Worm (Caenorhabditis elegans) whole organism, L4 larva: ENCODE measurements around the gene emg-1.

Experiments used
- Y48G9A.11 ChIP-seq: fragments of 200-800 bp; sonication (Bioruptor generic); IDR thresholded peaks from 2 replicates; pipeline ENCODE4 v1.3.6; 2022; ENCODE audit warnings: missing genetic modification reagents, missing genetic modification characterization, missing compliant biosample characterization
- ama-1 ChIP-seq: fragments of 150-350 bp; optimal IDR thresholded peaks from 2 replicates; lab custom pipeline; 2014; ENCODE audit warnings: inconsistent platforms, mixed read lengths
- gei-8 ChIP-seq: fragments of 200-800 bp; sonication (Bioruptor generic); optimal IDR thresholded peaks from 2 replicates; lab custom pipeline; 2018; ENCODE audit warnings: mild to moderate bottlenecking, missing genetic modification characterization, missing compliant biosample characterization
- lin-13 ChIP-seq: fragments of 150-350 bp; optimal IDR thresholded peaks from 2 replicates; lab custom pipeline; 2014; ENCODE audit warnings: missing biosample characterization, missing genetic modification reagents, missing genetic modification characterization
- mes-2 ChIP-seq: sonication (generic microtip); optimal IDR thresholded peaks from 2 replicates; lab custom pipeline; 2016; ENCODE audit warnings: missing genotype, mild to moderate bottlenecking, missing genetic modification characterization, missing compliant biosample characterization; ENCODE audit not compliant: poor library complexity, severe bottlenecking
- nhr-11 ChIP-seq: fragments of 150-350 bp; optimal IDR thresholded peaks from 2 replicates; lab custom pipeline; 2014; ENCODE audit warnings: missing biosample characterization, missing genetic modification characterization
- nhr-76 ChIP-seq: fragments of 150-350 bp; optimal IDR thresholded peaks from 2 replicates; lab custom pipeline; 2014; ENCODE audit warnings: missing biosample characterization, missing genetic modification characterization
- pha-4 ChIP-seq, 2 experiments: fragments of 150-350 bp in 1 of 2; fragments of 200-800 bp in 1 of 2; sonication (Bioruptor generic) in 1 of 2; IDR thresholded peaks in 1 of 2; optimal IDR thresholded peaks in 1 of 2; 2 replicates each; pipeline versions ENCODE4 v1.3.6 to Lab custom; 2014 to 2022; ENCODE audit warnings: missing genetic modification characterization in 2 of 2, missing genetic modification reagents in 2 of 2, missing biosample characterization in 1 of 2, missing compliant biosample characterization in 1 of 2
- unc-39 ChIP-seq: sonication (generic microtip); optimal IDR thresholded peaks from 2 replicates; lab custom pipeline; 2017; ENCODE audit warnings: missing biosample characterization, missing genetic modification characterization

DNA sequence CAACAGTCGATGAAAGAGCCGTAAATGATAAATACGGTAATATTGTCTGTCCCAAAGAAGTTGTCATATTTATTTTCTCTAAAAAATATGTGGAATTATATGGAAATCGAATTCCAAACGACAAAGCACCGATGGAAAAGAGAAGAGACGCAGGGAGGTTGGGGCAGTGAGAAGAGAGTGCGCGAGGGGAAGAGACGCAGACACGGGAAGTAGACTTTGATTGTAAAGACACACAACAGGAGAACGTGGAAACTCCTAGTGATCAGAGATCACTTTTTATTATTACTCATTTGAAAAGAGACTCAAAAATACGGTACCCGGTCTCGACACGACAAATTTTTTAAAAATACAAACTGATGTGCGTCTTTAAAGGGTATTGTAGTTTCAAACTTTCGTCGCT lies 21.0 kb upstream of the emg-1 start:
- TF ChIP-seq mes-2 (tag; lab: Kevin White, UChicago) (peak; percentile 46), nhr-11 (tag; lab: Kevin White, UChicago) (no peak), nhr-76 (tag; lab: Kevin White, UChicago) (no peak), pha-4 (GFP tag; IDR thresholded peaks at IDR 0.05; lab: Robert Waterston, UW) (no peak), pha-4 (tag; optimal IDR thresholded peaks at IDR 0.05; lab: Kevin White, UChicago) (no peak), ama-1 (no peak), Y48G9A.11 (GFP tag; lab: Robert Waterston, UW) (no peak), unc-39 (tag; lab: Kevin White, UChicago) (no peak), lin-13 (peak; percentile 3), gei-8 (GFP tag; lab: Kevin White, UChicago) (no peak)
